Fruit fly (Drosophila melanogaster): ENCODE measurements around the gene CG42526.

The CG42526 gene

DNA sequence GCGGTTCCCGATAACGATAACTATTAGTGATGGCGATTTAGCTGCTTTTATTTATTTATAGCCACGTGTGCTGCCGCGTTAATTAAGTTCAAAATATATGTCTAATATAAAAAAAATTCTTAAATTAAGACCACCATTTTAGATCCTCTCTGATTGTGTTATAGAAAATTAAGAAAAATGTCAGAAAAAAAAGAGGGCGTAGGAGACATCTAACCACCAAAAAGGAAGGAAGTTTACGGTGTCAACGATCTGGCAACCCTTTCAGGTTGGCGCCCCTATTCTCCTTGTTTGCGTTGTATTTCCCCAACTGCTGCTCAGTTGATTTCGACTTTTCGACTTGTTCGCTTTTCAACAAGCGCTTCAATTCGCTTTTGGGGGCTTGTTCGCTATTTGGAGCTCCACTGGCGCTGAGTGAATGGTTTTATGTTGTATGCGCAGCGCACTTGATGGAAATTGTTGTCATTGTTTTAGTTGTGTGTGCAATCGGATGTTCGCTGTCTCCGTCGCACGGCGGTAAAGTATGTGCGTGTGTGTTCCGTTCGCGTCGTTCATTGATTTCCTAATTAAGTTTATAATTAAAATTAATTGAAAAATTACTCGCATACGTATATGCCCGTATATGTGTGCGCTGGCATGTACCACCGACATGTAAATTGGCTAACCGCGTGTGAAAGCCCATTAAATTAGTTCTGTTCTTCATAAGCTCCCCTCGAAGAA lies 25.7 kb upstream of the CG42526 start, which contains the start of the genes CG3434 and CG44838:
TSS of gene CG3434 (minus strand) at position 25 of the 717 bp plus-strand sequence.
TSS of gene CG44838 (plus strand) at position 276 of the 717 bp plus-strand sequence.
- TF ChIP-seq z (GFP tag; IDR thresholded peaks at IDR 0.05): no peak
- TF ChIP-seq CG2712 (tag; optimal IDR thresholded peaks at IDR 0.05): peak; percentile 86
- no peak for TF ChIP-seq hkb (optimal IDR thresholded peaks at IDR 0.05)
- TF ChIP-seq hkb (GFP tag; IDR thresholded peaks at IDR 0.05): peak; percentile 80
- TF ChIP-seq CG4424 (GFP tag; optimal IDR thresholded peaks at IDR 0.05): peak; percentile 84
- peak; percentile 65 for TF ChIP-seq esg (GFP tag; conservative IDR thresholded peaks at IDR 0.05)
- TF ChIP-seq p53 (GFP tag; optimal IDR thresholded peaks at IDR 0.05): peak; percentile 39
- no peak for TF ChIP-seq br (optimal IDR thresholded peaks at IDR 0.05)
- TF ChIP-seq jigr1 (GFP tag; IDR thresholded peaks at IDR 0.05): peak; percentile 38; the same call in 1 of the 3 replicates
- 0 out of 2 replicates have a peak, but pooled peaks have one; percentile 65 for TF ChIP-seq cas (GFP tag; IDR thresholded peaks at IDR 0.05)
- peak; percentile 47 for TF ChIP-seq CG8281 (tag; optimal IDR thresholded peaks at IDR 0.05)
- TF ChIP-seq CG13123 (GFP tag; optimal IDR thresholded peaks at IDR 0.05): peak; percentile 74
- TF ChIP-seq CG11093 (GFP tag; IDR thresholded peaks at IDR 0.05): peak; percentile 45; the same call in 1 of the 3 replicates
- TF ChIP-seq Jarid2 (GFP tag; optimal IDR thresholded peaks at IDR 0.05): peak; percentile 81
- TF ChIP-seq CG4282 (GFP tag; optimal IDR thresholded peaks at IDR 0.05): peak; percentile 48
- TF ChIP-seq bsh (GFP tag; optimal IDR thresholded peaks at IDR 0.05): peak; percentile 9 to 81
- peak; percentile 76 for TF ChIP-seq CG5245 (GFP tag; optimal IDR thresholded peaks at IDR 0.05)
- TF ChIP-seq ase (GFP tag; IDR thresholded peaks at IDR 0.05): peak; percentile 73
- 0 out of 2 replicates have a peak, but pooled peaks have one; percentile 28 for TF ChIP-seq Poxn (GFP tag; IDR thresholded peaks at IDR 0.05)
- TF ChIP-seq Adf1 (GFP tag; IDR thresholded peaks at IDR 0.05): peak; percentile 62
- TF ChIP-seq ssp (GFP tag; IDR thresholded peaks at IDR 0.05): peak; percentile 82
- TF ChIP-seq hth (optimal IDR thresholded peaks at IDR 0.05): no peak
- TF ChIP-seq CG5180 (GFP tag; optimal IDR thresholded peaks at IDR 0.05): peak; percentile 87
- peak; percentile 68 for TF ChIP-seq CG10209 (GFP tag; optimal IDR thresholded peaks at IDR 0.05)
- peak; percentile 83 for TF ChIP-seq CG17829 (tag; optimal IDR thresholded peaks at IDR 0.05)
- peak; percentile 82 for TF ChIP-seq CG33557 (GFP tag; optimal IDR thresholded peaks at IDR 0.05)
- no peak for TF ChIP-seq Hr39 (optimal IDR thresholded peaks at IDR 0.05)
- TF ChIP-seq eve (GFP tag; optimal IDR thresholded peaks at IDR 0.05): no peak
- TF ChIP-seq chn (GFP tag; optimal IDR thresholded peaks at IDR 0.05): peak; percentile 78
- TF ChIP-seq zen2 (GFP tag; IDR thresholded peaks at IDR 0.05; ENCODE audit: partially characterized antibody): no peak
- TF ChIP-seq trem (tag; optimal IDR thresholded peaks at IDR 0.05): peak; percentile 84
- peak; percentile 40; the same call in 1 of the 2 replicates for TF ChIP-seq wdn (GFP tag; IDR thresholded peaks at IDR 0.05)
- TF ChIP-seq ranshi (GFP tag; IDR thresholded peaks at IDR 0.05): peak; percentile 64
- TF ChIP-seq CG34224 (GFP tag; IDR thresholded peaks at IDR 0.05; ENCODE audit: partially characterized antibody): 0 out of 3 replicates have a peak, but pooled peaks have one; percentile 34
- TF ChIP-seq CG17186 (GFP tag; optimal IDR thresholded peaks at IDR 0.05): peak; percentile 58
- TF ChIP-seq CG34376 (GFP tag; optimal IDR thresholded peaks at IDR 0.05): peak; percentile 70
- no peak for TF ChIP-seq CG11398 (GFP tag; optimal IDR thresholded peaks at IDR 0.05)
- TF ChIP-seq tio (GFP tag; optimal IDR thresholded peaks at IDR 0.05): peak; percentile 70
- TF ChIP-seq CG3726 (GFP tag; IDR thresholded peaks at IDR 0.05): no peak
- peak; percentile 72 for TF ChIP-seq Nf-YB (GFP tag; optimal IDR thresholded peaks at IDR 0.05)
- TF ChIP-seq Pdp1 (GFP tag; optimal IDR thresholded peaks at IDR 0.05): peak; percentile 57 to 65
- peak; percentile 86 for TF ChIP-seq sug (tag; optimal IDR thresholded peaks at IDR 0.05)
- TF ChIP-seq CG1602 (GFP tag; optimal IDR thresholded peaks at IDR 0.05): peak; percentile 75
- TF ChIP-seq Eip74EF (GFP tag; optimal IDR thresholded peaks at IDR 0.05): peak in 1 of 2 experiments; percentile 77
- peak; percentile 25; the same call in 1 of the 2 replicates for TF ChIP-seq bbx (GFP tag; IDR thresholded peaks at IDR 0.05; ENCODE audit: partially characterized antibody)
- TF ChIP-seq caup (GFP tag; optimal IDR thresholded peaks at IDR 0.05; ENCODE audit: severe bottlenecking): peak; percentile 83
- peak; percentile 86 for TF ChIP-seq Abd-B (GFP tag; optimal IDR thresholded peaks at IDR 0.05)
- TF ChIP-seq CG30431 (GFP tag; optimal IDR thresholded peaks at IDR 0.05): peak; percentile 41
- peak; percentile 70 for TF ChIP-seq ttk (GFP tag; IDR thresholded peaks at IDR 0.05)
